Worm (Caenorhabditis elegans): ENCODE data around the gene ZK1290.15.

Gene ZK1290.15

DNA sequence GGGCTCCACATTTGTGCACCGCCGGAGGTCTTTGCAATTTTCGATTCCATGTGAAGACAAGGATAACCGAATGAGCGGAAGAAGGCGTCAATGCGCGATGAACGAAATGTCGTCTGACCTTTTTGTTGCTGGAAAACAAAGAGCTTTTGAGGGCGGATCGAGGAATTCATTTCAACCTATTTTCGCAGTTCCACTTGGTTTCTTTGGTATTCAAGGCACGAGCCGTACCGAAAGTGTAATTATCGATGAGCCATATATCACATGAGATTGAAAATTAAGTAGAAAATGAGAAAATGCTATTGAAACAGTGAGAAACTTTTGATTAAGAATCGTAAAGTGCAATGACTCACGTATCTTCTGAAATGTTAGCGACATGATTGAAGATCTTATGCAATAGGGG lies 4.2 kb upstream of the ZK1290.15 start, which contains the start of gene glb-9:
glb-9 (minus strand) TSS at position 101 of the 400 bp plus-strand sequence.
- TF ChIP-seq nhr-12 (tag; optimal IDR thresholded peaks at IDR 0.05) (no peak), egl-5 (tag; optimal IDR thresholded peaks at IDR 0.05) (no peak), nhr-237 (tag; optimal IDR thresholded peaks at IDR 0.05) (no peak), aly-2 (tag; optimal IDR thresholded peaks at IDR 0.05) (no peak), ceh-16 (tag; optimal IDR thresholded peaks at IDR 0.05) (no peak), lin-39 (tag; optimal IDR thresholded peaks at IDR 0.05) (no peak), pqm-1 (tag; optimal IDR thresholded peaks at IDR 0.05) (no peak), hmg-11 (tag; optimal IDR thresholded peaks at IDR 0.05) (no peak), ceh-28 (tag; optimal IDR thresholded peaks at IDR 0.05) (no peak), nhr-77 (tag; optimal IDR thresholded peaks at IDR 0.05) (no peak), daf-12 (tag; optimal IDR thresholded peaks at IDR 0.05) (no peak), nhr-76 (tag; optimal IDR thresholded peaks at IDR 0.05) (no peak), fkh-10 (GFP tag; optimal IDR thresholded peaks at IDR 0.05) (no peak), nhr-28 (tag; optimal IDR thresholded peaks at IDR 0.05) (no peak), nhr-11 (tag; optimal IDR thresholded peaks at IDR 0.05) (no peak), ceh-9 (tag; optimal IDR thresholded peaks at IDR 0.05) (no peak), nhr-67 (tag; optimal IDR thresholded peaks at IDR 0.05) (no peak), jun-1 (tag; optimal IDR thresholded peaks at IDR 0.05) (no peak)

DNA sequence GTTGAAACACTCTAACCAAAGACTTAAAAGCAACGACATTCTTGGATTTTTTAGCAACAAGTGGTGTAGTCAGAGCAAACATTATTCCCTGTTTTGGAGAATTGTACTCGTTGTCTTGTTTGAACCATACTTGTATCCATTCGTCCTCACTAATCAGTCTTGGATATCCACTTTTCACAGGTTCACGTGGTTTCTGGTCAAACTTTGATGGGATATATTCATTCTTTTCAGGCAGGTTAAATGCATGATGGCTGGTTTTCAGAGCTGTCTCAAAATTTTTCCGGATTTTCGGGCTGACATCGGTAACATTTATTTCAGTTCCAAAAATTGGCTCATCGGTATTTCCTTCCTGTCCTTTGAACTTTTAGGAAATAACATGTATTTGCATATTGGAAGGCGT lies 2.0 kb upstream of the ZK1290.15 start:
- no peak for TF ChIP-seq ama-1 (optimal IDR thresholded peaks at IDR 0.05)
- TF ChIP-seq lin-39 (tag; optimal IDR thresholded peaks at IDR 0.05), result no peak
- no peak for TF ChIP-seq R02D3.7 (tag; optimal IDR thresholded peaks at IDR 0.05)

DNA sequence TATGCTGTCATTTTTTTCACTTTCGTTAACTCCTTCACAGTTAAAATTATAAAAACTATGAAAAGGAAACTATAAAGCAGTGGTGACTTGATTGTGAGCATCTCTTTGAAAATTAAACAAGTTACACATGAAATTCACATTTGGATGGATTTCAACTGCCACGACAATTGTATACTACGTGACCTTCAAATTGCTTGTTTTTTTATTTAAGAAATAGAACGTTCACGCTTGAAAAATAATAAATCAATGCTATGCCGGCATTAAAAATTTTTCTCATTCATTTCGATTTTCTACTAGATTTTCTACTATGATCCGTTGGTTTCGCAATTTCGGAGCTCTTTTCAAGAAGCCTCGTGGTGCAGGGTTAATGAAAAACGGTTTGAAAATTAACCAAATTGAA lies 2.1 kb downstream of the ZK1290.15 start, which contains the start of the genes ZK1290.7 and rnh-1.1:
ZK1290.7 (minus strand) TSS at position 101 of the 400 bp plus-strand sequence.
rnh-1.1 (plus strand) TSS at position 281 of the 400 bp plus-strand sequence.
- TF ChIP-seq nhr-67 (tag; optimal IDR thresholded peaks at IDR 0.05), result no peak
- no peak for TF ChIP-seq egl-5 (tag; optimal IDR thresholded peaks at IDR 0.05)
- TF ChIP-seq sea-2 (GFP tag; optimal IDR thresholded peaks at IDR 0.05), result no peak
- TF ChIP-seq nhr-23 (tag; optimal IDR thresholded peaks at IDR 0.05), result no peak
- no peak for TF ChIP-seq R02D3.7 (tag; optimal IDR thresholded peaks at IDR 0.05)
- no peak for TF ChIP-seq nhr-12 (tag; optimal IDR thresholded peaks at IDR 0.05)
- TF ChIP-seq pqm-1 (tag; optimal IDR thresholded peaks at IDR 0.05), result no peak
- no peak for TF ChIP-seq ZK546.5 (tag; optimal IDR thresholded peaks at IDR 0.05)
- no peak for TF ChIP-seq fkh-2 (tag; optimal IDR thresholded peaks at IDR 0.05)
- TF ChIP-seq mml-1 (tag; optimal IDR thresholded peaks at IDR 0.05), result no peak
- TF ChIP-seq fos-1 (tag; optimal IDR thresholded peaks at IDR 0.05), result no peak

DNA sequence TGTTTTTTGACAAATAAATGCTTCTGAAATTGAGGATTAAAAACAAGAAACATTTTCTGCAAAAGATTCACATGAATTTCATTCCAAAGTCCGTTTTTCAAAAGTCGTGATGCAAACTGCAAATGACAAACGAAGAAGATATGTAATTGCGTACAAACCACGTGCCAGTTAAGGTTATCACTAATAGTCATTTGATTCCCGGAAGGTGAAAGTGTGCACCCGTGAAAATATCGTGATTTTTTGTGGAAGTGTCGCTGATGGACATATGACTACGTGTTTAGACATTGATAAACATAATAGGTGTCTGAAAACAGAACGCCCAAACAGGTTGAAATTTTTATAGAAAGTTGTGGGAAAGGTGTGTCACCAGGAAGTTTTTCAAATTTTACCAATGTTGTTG lies 4.8 kb downstream of the ZK1290.15 start:
- TF ChIP-seq elt-2 (tag; optimal IDR thresholded peaks at IDR 0.05) (peak; percentile 86), nhr-28 (tag; optimal IDR thresholded peaks at IDR 0.05) (no peak), nhr-23 (tag; optimal IDR thresholded peaks at IDR 0.05) (peak; percentile 89), pqm-1 (tag; optimal IDR thresholded peaks at IDR 0.05) (peak; percentile 78), nfya-1 (tag; optimal IDR thresholded peaks at IDR 0.05; ENCODE audit: insufficient read depth) (no peak), snpc-4 (tag; optimal IDR thresholded peaks at IDR 0.05) (no peak), mml-1 (tag; optimal IDR thresholded peaks at IDR 0.05) (peak; percentile 39), fos-1 (tag; optimal IDR thresholded peaks at IDR 0.05) (no peak), skn-1 (tag; optimal IDR thresholded peaks at IDR 0.05) (no peak), sea-2 (GFP tag; optimal IDR thresholded peaks at IDR 0.05) (no peak), ztf-4 (tag; optimal IDR thresholded peaks at IDR 0.05) (no peak), nhr-25 (tag; optimal IDR thresholded peaks at IDR 0.05) (peak; percentile 57), tbx-2 (tag; optimal IDR thresholded peaks at IDR 0.05) (peak; percentile 25), nhr-67 (tag; optimal IDR thresholded peaks at IDR 0.05) (no peak), jun-1 (tag; optimal IDR thresholded peaks at IDR 0.05) (peak; percentile 45), nhr-43 (tag; optimal IDR thresholded peaks at IDR 0.05; ENCODE audit: poor library complexity, severe bottlenecking) (peak; percentile 94), lin-39 (tag; optimal IDR thresholded peaks at IDR 0.05) (no peak), R02D3.7 (tag; optimal IDR thresholded peaks at IDR 0.05) (no peak), daf-12 (tag; optimal IDR thresholded peaks at IDR 0.05) (no peak), elt-3 (tag; optimal IDR thresholded peaks at IDR 0.05) (no peak), hmg-11 (tag; optimal IDR thresholded peaks at IDR 0.05) (no peak), nhr-77 (tag; optimal IDR thresholded peaks at IDR 0.05) (no peak), fkh-2 (tag; optimal IDR thresholded peaks at IDR 0.05) (no peak), lin-15B (tag; optimal IDR thresholded peaks at IDR 0.05) (no peak), ceh-28 (tag; optimal IDR thresholded peaks at IDR 0.05) (peak; percentile 6), nhr-76 (tag; optimal IDR thresholded peaks at IDR 0.05) (no peak)

Measured in whole organism, L3 larva.